Worm (Caenorhabditis elegans) whole organism, young adult: Measurements from ENCODE around the gene rrf-3.

ENCODE experiments used
- B0019.2 ChIP-seq: fragments of 200-800 bp; sonication (Bioruptor generic); conservative IDR thresholded peaks from 2 replicates; pipeline ENCODE4 v1.3.6; 2022; ENCODE audit warnings: missing genetic modification reagents, missing genetic modification characterization, missing compliant biosample characterization
- B0261.1 ChIP-seq: sonication (generic microtip); optimal IDR thresholded peaks from 2 replicates; lab custom pipeline; 2016; ENCODE audit warnings: mild to moderate bottlenecking, missing genetic modification characterization, moderate library complexity, missing compliant biosample characterization
- F49E8.2 ChIP-seq: sonication (generic microtip); optimal IDR thresholded peaks from 3 replicates; lab custom pipeline; 2017; ENCODE audit warnings: missing genetic modification characterization, mild to moderate bottlenecking, missing compliant biosample characterization, antibody characterized with exemption, moderate library complexity; ENCODE audit not compliant: insufficient read depth
- Y53G8AR.9 ChIP-seq: fragments of 200-800 bp; sonication (Bioruptor generic); conservative IDR thresholded peaks from 2 replicates; pipeline ENCODE4 v1.3.6; 2022; ENCODE audit warnings: missing genetic modification reagents, missing genetic modification characterization, missing compliant biosample characterization
- Y67H2A.10 ChIP-seq: fragments of 200-800 bp; sonication (Bioruptor generic); conservative IDR thresholded peaks from 2 replicates; pipeline ENCODE4 v1.3.6; 2022; ENCODE audit warnings: missing genetic modification reagents, missing genetic modification characterization, missing compliant biosample characterization
- Y95B8A.8 ChIP-seq: fragments of 200-800 bp; sonication (Bioruptor generic); IDR thresholded peaks from 2 replicates; pipeline ENCODE4 v1.3.6; 2022; ENCODE audit warnings: missing genetic modification reagents, missing genetic modification characterization, missing compliant biosample characterization
- atf-7 ChIP-seq: sonication (generic microtip); optimal IDR thresholded peaks from 2 replicates; lab custom pipeline; 2017; ENCODE audit warnings: mild to moderate bottlenecking, missing genetic modification characterization, missing compliant biosample characterization
- athp-1 ChIP-seq: sonication (generic microtip); optimal IDR thresholded peaks from 2 replicates; lab custom pipeline; 2017; ENCODE audit warnings: mild to moderate bottlenecking, missing genetic modification characterization, missing compliant biosample characterization
- attf-3 ChIP-seq: fragments of 200-800 bp; sonication (Bioruptor generic); conservative IDR thresholded peaks from 2 replicates; pipeline ENCODE4 v1.3.6; 2022; ENCODE audit warnings: missing genetic modification reagents, missing genetic modification characterization, missing compliant biosample characterization
- attf-6 ChIP-seq: fragments of 200-800 bp; sonication (Bioruptor generic); IDR thresholded peaks from 2 replicates; pipeline ENCODE4 v1.3.6; 2022; ENCODE audit warnings: missing genetic modification reagents, missing genetic modification characterization, missing compliant biosample characterization
- cebp-1 ChIP-seq, 2 experiments: fragments of 200-800 bp in 1 of 2; sonication (Bioruptor generic) in 1 of 2; sonication (generic microtip) in 1 of 2; IDR thresholded peaks in 1 of 2; optimal IDR thresholded peaks in 1 of 2; 2 replicates each; pipeline versions ENCODE4 v1.3.6 to Lab custom; 2017 to 2022; ENCODE audit warnings: missing compliant biosample characterization in 2 of 2, missing genetic modification characterization in 2 of 2, mild to moderate bottlenecking in 1 of 2, missing genetic modification reagents in 1 of 2, moderate library complexity in 1 of 2
- cebp-2 ChIP-seq: fragments of 200-800 bp; sonication (Bioruptor generic); IDR thresholded peaks from 2 replicates; pipeline ENCODE4 v1.3.6; 2022; ENCODE audit warnings: missing genetic modification characterization, missing compliant biosample characterization
- ceh-100 ChIP-seq: fragments of 200-800 bp; sonication (Bioruptor generic); IDR thresholded peaks from 2 replicates; pipeline ENCODE4 v1.3.6; 2022; ENCODE audit warnings: missing genetic modification reagents, missing genetic modification characterization, missing compliant biosample characterization
- dox-1 ChIP-seq: fragments of 200-800 bp; sonication (Bioruptor generic); IDR thresholded peaks from 2 replicates; pipeline ENCODE4 v1.3.6; 2022; ENCODE audit warnings: missing genetic modification reagents, missing genetic modification characterization, missing compliant biosample characterization
- dpl-1 ChIP-seq: fragments of 150-350 bp; optimal IDR thresholded peaks from 2 replicates; lab custom pipeline; 2014; ENCODE audit warnings: missing biosample characterization, missing genetic modification reagents, missing genetic modification characterization
- efl-1 ChIP-seq: fragments of 150-350 bp; optimal IDR thresholded peaks from 2 replicates; lab custom pipeline; 2014; ENCODE audit warnings: missing biosample characterization, missing genetic modification reagents, missing genetic modification characterization
- egl-18 ChIP-seq: fragments of 200-800 bp; sonication (Bioruptor generic); IDR thresholded peaks from 2 replicates; pipeline ENCODE4 v1.3.6; 2022; ENCODE audit warnings: missing genetic modification reagents, missing genetic modification characterization, missing compliant biosample characterization
- ekl-4 ChIP-seq: fragments of 200-800 bp; sonication (Bioruptor generic); IDR thresholded peaks from 2 replicates; pipeline ENCODE4 v1.3.6; 2022; ENCODE audit warnings: missing genetic modification reagents, missing genetic modification characterization, missing compliant biosample characterization
- ets-4 ChIP-seq: fragments of 200-800 bp; sonication (Bioruptor generic); optimal IDR thresholded peaks from 2 replicates; lab custom pipeline; 2018; ENCODE audit warnings: mild to moderate bottlenecking, missing genetic modification characterization, missing compliant biosample characterization
- fkh-3 ChIP-seq: sonication (generic microtip); optimal IDR thresholded peaks from 2 replicates; lab custom pipeline; 2016; ENCODE audit warnings: mild to moderate bottlenecking, missing genetic modification characterization, missing compliant biosample characterization
- him-1 ChIP-seq: sonication (generic microtip); optimal IDR thresholded peaks from 2 replicates; lab custom pipeline; 2016; ENCODE audit warnings: missing genotype, missing genetic modification reagents, missing genetic modification characterization, missing compliant biosample characterization
- lin-54 ChIP-seq: fragments of 200-800 bp; sonication (Bioruptor generic); optimal IDR thresholded peaks from 2 replicates; lab custom pipeline; 2018; ENCODE audit warnings: mild to moderate bottlenecking, missing genetic modification characterization, missing compliant biosample characterization
- lsl-1 ChIP-seq: fragments of 200-800 bp; sonication (Bioruptor generic); optimal IDR thresholded peaks from 2 replicates; lab custom pipeline; 2018; ENCODE audit warnings: mild to moderate bottlenecking, missing genetic modification characterization, moderate library complexity, missing compliant biosample characterization
- madf-3 ChIP-seq: fragments of 200-800 bp; sonication (Bioruptor generic); IDR thresholded peaks from 2 replicates; pipeline ENCODE4 v1.3.6; 2022; ENCODE audit warnings: missing genetic modification reagents, missing genetic modification characterization, missing compliant biosample characterization
- nfya-2 ChIP-seq: fragments of 200-800 bp; sonication (Bioruptor generic); IDR thresholded peaks from 2 replicates; pipeline ENCODE4 v1.3.6; 2022; ENCODE audit warnings: missing genetic modification reagents, missing genetic modification characterization, missing compliant biosample characterization
- nfyb-1 ChIP-seq: fragments of 200-800 bp; sonication (Bioruptor generic); IDR thresholded peaks from 2 replicates; pipeline ENCODE4 v1.3.6; 2022; ENCODE audit warnings: missing genetic modification reagents, missing genetic modification characterization, missing compliant biosample characterization
- nhr-179 ChIP-seq: sonication (generic microtip); optimal IDR thresholded peaks from 2 replicates; lab custom pipeline; 2016; ENCODE audit warnings: mild to moderate bottlenecking, missing genetic modification characterization, missing compliant biosample characterization
- pbrm-1 ChIP-seq: fragments of 200-800 bp; sonication (Bioruptor generic); IDR thresholded peaks from 2 replicates; pipeline ENCODE4 v1.3.6; 2022; ENCODE audit warnings: missing genetic modification reagents, missing genetic modification characterization, missing compliant biosample characterization
- pha-4 ChIP-seq: fragments of 150-350 bp; sonication (generic microtip); optimal IDR thresholded peaks from 2 replicates; lab custom pipeline; 2014; ENCODE audit warnings: missing biosample characterization, missing genetic modification reagents, missing genetic modification characterization
- snpc-1.1 ChIP-seq: sonication (generic microtip); optimal IDR thresholded peaks from 2 replicates; lab custom pipeline; 2017; ENCODE audit warnings: missing genetic modification characterization, mild to moderate bottlenecking, missing compliant biosample characterization, antibody characterized with exemption, moderate library complexity, missing genotype, missing genetic modification reagents; ENCODE audit not compliant: insufficient read depth
- sptf-2 ChIP-seq: fragments of 200-800 bp; sonication (Bioruptor generic); optimal IDR thresholded peaks from 2 replicates; lab custom pipeline; 2018; ENCODE audit warnings: mild to moderate bottlenecking, missing genetic modification characterization, missing compliant biosample characterization
- tbx-9 ChIP-seq: sonication (generic microtip); optimal IDR thresholded peaks from 2 replicates; lab custom pipeline; 2016; ENCODE audit warnings: borderline replicate concordance, missing genetic modification characterization, inconsistent platforms, missing compliant biosample characterization
- xnd-1 ChIP-seq: sonication (generic microtip); optimal IDR thresholded peaks from 2 replicates; lab custom pipeline; 2016; ENCODE audit warnings: missing genotype, missing genetic modification reagents, missing genetic modification characterization, missing compliant biosample characterization
- ztf-28 ChIP-seq: fragments of 200-800 bp; sonication (Bioruptor generic); IDR thresholded peaks from 2 replicates; pipeline ENCODE4 v1.3.6; 2022; ENCODE audit warnings: missing genetic modification reagents, missing genetic modification characterization, missing compliant biosample characterization

rrf-3 gene

DNA sequence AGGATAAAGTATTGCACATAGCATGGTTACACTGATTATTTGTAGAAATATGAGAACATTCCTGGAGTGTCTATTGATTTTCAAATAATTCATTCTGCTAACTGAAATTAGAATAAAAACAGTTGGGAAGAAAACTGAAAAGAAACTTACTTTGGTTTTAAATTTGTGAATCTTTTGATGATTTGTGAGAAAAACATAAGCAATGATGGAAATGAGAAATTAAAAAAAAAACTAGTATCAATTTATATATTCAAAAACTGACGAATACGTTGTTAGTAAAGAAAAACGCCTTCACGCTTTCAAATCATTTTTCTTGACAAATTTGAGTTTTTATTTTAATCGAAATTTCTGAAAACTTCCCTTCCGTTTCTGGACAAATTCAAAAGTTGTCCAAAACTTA, 30.9 kb downstream of the rrf-3 start, which contains the start of gene T05C12.9:
TSS of gene T05C12.9 (minus strand) at position 101 of the 400 bp plus-strand sequence.
- TF ChIP-seq snpc-1.1 (tag; lab: Kevin White, UChicago) (no peak), attf-3 (GFP tag; lab: Robert Waterston, UW) (no peak), cebp-2 (GFP tag; lab: Robert Waterston, UW) (no peak), lin-54 (GFP tag; lab: Kevin White, UChicago) (no peak), nhr-179 (tag; lab: Kevin White, UChicago) (no peak), lsl-1 (GFP tag; lab: Kevin White, UChicago) (no peak)

DNA sequence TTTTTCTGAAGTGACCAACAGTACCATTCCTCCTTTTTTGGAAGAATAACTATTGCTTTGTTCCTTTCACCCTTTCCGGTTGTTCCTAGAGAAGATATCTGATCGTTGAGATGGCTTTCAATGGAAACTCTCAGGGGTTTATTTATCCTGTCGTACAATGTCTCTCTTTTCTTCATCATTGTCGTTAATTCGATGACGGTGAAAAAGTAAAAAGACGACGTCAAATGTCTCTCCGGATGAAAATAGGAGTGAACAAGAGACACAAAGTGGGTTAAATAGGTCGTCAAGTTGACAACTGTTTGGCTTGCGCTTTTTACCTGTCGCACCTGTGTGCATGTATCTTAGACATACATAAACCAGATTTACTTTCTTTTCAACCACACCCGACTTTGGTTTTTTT, 31.7 kb downstream of the rrf-3 start:
- no peak for TF ChIP-seq lin-54 (GFP tag; lab: Kevin White, UChicago)
- no peak for TF ChIP-seq him-1 (tag; lab: Kevin White, UChicago)

DNA sequence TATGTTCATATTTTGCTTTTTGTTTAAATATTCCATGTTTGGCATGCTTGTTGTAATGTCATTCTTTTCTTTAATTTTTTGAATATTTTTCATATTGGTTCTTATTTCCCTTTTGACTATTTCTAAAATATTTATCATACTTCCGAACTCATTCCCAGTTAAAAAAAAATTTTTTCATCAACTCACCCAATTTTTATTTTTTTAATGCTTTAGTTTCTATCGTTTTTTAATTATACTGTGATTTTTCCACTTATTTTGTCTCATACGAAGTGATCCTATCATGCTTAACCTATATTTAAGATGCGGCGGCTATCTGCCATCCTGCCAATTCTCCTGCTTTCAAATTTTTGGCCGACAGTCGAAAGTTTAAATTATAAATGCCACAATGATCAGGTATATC, 36.2 kb downstream of the rrf-3 start, which contains the start of gene qua-1:
TSS of gene qua-1 (plus strand) at position 301 of the 400 bp plus-strand sequence.
- no peak for TF ChIP-seq B0019.2 (GFP tag; lab: Robert Waterston, UW)
- no peak for TF ChIP-seq athp-1 (tag; lab: Kevin White, UChicago)
- no peak for TF ChIP-seq attf-6
- no peak for TF ChIP-seq atf-7 (tag; lab: Kevin White, UChicago)
- no peak for TF ChIP-seq dox-1
- no peak for TF ChIP-seq efl-1 (GFP tag; lab: Kevin White, UChicago)
- TF ChIP-seq pha-4 (tag; lab: Kevin White, UChicago) = no peak
- no peak for TF ChIP-seq nfyb-1 (GFP tag; lab: Robert Waterston, UW)
- TF ChIP-seq F49E8.2 (tag; lab: Kevin White, UChicago) = no peak
- TF ChIP-seq fkh-3 = no peak
- TF ChIP-seq ekl-4 = no peak
- TF ChIP-seq ceh-100 (GFP tag; lab: Robert Waterston, UW) = no peak
- no peak for TF ChIP-seq nfya-2 (GFP tag; lab: Robert Waterston, UW)
- TF ChIP-seq ztf-28 (GFP tag; lab: Robert Waterston, UW) = no peak
- no peak for TF ChIP-seq ets-4
- no peak for TF ChIP-seq Y53G8AR.9 (GFP tag; lab: Robert Waterston, UW)
- TF ChIP-seq tbx-9 (tag; lab: Kevin White, UChicago) = no peak
- no peak for TF ChIP-seq Y95B8A.8
- no peak for TF ChIP-seq cebp-1 (GFP tag; IDR thresholded peaks at IDR 0.05; lab: Robert Waterston, UW)
- TF ChIP-seq cebp-1 (tag; optimal IDR thresholded peaks at IDR 0.05; lab: Kevin White, UChicago) = no peak
- no peak for TF ChIP-seq pbrm-1 (GFP tag; lab: Robert Waterston, UW)
- TF ChIP-seq, all 124 proteins: peak for 0

DNA sequence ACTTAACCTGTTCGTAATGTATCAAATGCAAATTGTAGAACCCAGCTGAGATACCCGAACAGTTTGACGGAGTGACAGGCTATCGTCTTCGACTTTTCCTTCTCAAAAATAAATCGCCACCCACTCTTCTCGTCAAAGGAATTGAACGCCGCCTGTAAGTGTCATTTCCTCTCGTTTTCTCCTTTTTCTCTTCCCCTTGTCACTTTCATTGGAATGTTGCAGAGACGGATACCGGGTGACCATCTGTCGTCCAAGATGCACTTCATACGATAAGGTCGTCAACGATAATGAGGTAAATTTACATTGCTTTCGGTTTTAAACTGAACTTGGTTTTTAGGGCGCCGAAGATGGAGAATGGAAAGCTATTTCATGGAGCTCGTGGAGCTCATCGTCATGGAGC, 37.5 kb downstream of the rrf-3 start:
- no peak for TF ChIP-seq sptf-2 (GFP tag; lab: Kevin White, UChicago)
- TF ChIP-seq Y95B8A.8 = no peak
- no peak for TF ChIP-seq madf-3 (GFP tag; lab: Robert Waterston, UW)
- no peak for TF ChIP-seq B0261.1 (tag; lab: Kevin White, UChicago)
- TF ChIP-seq dpl-1 (GFP tag; lab: Kevin White, UChicago) = no peak
- no peak for TF ChIP-seq egl-18
- TF ChIP-seq him-1 (tag; lab: Kevin White, UChicago) = no peak
- TF ChIP-seq Y67H2A.10 (GFP tag; lab: Robert Waterston, UW) = no peak
- no peak for TF ChIP-seq xnd-1 (tag; lab: Kevin White, UChicago)
- TF ChIP-seq, all 124 proteins: peak for 0
